Worm (Caenorhabditis elegans) whole organism, L4 larva: ENCODE measurements around the gene spp-20.
"Not testable (repeated sequence)": the region's sequence is repeated elsewhere in the genome, so short reads cannot be mapped to it uniquely, and the experiment has no call there.

ENCODE experiments used
- F37D6.2 ChIP-seq: sonication (generic microtip); optimal IDR thresholded peaks from 2 replicates; lab custom pipeline; 2016; ENCODE audit warnings: mild to moderate bottlenecking, missing genetic modification characterization, missing compliant biosample characterization
- T26A8.4 ChIP-seq: fragments of 200-800 bp; sonication (Bioruptor generic); IDR thresholded peaks from 2 replicates; pipeline ENCODE4 v1.3.6; 2022; ENCODE audit warnings: missing genetic modification characterization, missing compliant biosample characterization
- Y75B8A.6 ChIP-seq: fragments of 200-800 bp; sonication (Bioruptor generic); IDR thresholded peaks from 2 replicates; pipeline ENCODE4 v1.3.6; 2022; ENCODE audit warnings: missing genetic modification reagents, missing genetic modification characterization, missing compliant biosample characterization
- ama-1 ChIP-seq: fragments of 150-350 bp; optimal IDR thresholded peaks from 2 replicates; lab custom pipeline; 2014; ENCODE audit warnings: inconsistent platforms, mixed read lengths
- arid-1 ChIP-seq: fragments of 200-800 bp; sonication (Bioruptor generic); conservative IDR thresholded peaks from 2 replicates; pipeline ENCODE4 v1.3.6; 2022; ENCODE audit warnings: missing genetic modification reagents, missing genetic modification characterization, missing compliant biosample characterization
- attf-4 ChIP-seq: sonication (generic microtip); optimal IDR thresholded peaks from 3 replicates; lab custom pipeline; 2017; ENCODE audit warnings: missing biosample characterization, missing genetic modification characterization
- ceh-20 ChIP-seq: fragments of 200-800 bp; sonication (Bioruptor generic); IDR thresholded peaks from 2 replicates; pipeline ENCODE4 v1.3.6; 2022; ENCODE audit warnings: missing genetic modification reagents, missing genetic modification characterization, missing compliant biosample characterization
- ceh-44 ChIP-seq: fragments of 200-800 bp; sonication (Bioruptor generic); IDR thresholded peaks from 2 replicates; pipeline ENCODE4 v1.3.6; 2022; ENCODE audit warnings: missing genetic modification reagents, missing genetic modification characterization, missing compliant biosample characterization
- ces-1 ChIP-seq: fragments of 150-350 bp; sonication (generic microtip); optimal IDR thresholded peaks from 4 replicates; lab custom pipeline; 2014; ENCODE audit warnings: missing biosample characterization, missing genetic modification reagents, missing genetic modification characterization
- cey-2 ChIP-seq: sonication (generic microtip); optimal IDR thresholded peaks from 3 replicates; lab custom pipeline; 2017; ENCODE audit warnings: missing genetic modification characterization, mild to moderate bottlenecking, missing compliant biosample characterization, antibody characterized with exemption, borderline replicate concordance; ENCODE audit not compliant: insufficient read depth
- daf-12 ChIP-seq: fragments of 150-350 bp; optimal IDR thresholded peaks from 2 replicates; lab custom pipeline; 2014; ENCODE audit warnings: missing biosample characterization, missing genetic modification reagents, missing genetic modification characterization
- daf-16 ChIP-seq, 3 experiments: sonication (generic microtip); optimal IDR thresholded peaks; 2 replicates each; lab custom pipeline; 2016 to 2017; ENCODE audit warnings: missing genetic modification characterization in 3 of 3, missing genetic modification reagents in 3 of 3, mild to moderate bottlenecking in 2 of 3, missing compliant biosample characterization in 2 of 3, missing biosample characterization in 1 of 3, moderate library complexity in 1 of 3
- dmd-6 ChIP-seq: fragments of 200-800 bp; sonication (Bioruptor generic); IDR thresholded peaks from 2 replicates; pipeline ENCODE4 v1.3.6; 2022; ENCODE audit warnings: missing genetic modification reagents, missing genetic modification characterization, missing compliant biosample characterization
- dve-1 ChIP-seq: sonication (generic microtip); optimal IDR thresholded peaks from 2 replicates; lab custom pipeline; 2017; ENCODE audit warnings: antibody characterized with exemption, mild to moderate bottlenecking, missing genetic modification characterization, missing compliant biosample characterization; ENCODE audit not compliant: insufficient read depth
- egl-27 ChIP-seq: sonication (generic microtip); optimal IDR thresholded peaks from 3 replicates; lab custom pipeline; 2017; ENCODE audit warnings: missing biosample characterization, missing genetic modification reagents, missing genetic modification characterization
- fkh-10 ChIP-seq: fragments of 150-350 bp; optimal IDR thresholded peaks from 2 replicates; lab custom pipeline; 2014; ENCODE audit warnings: missing biosample characterization, missing genetic modification reagents, missing genetic modification characterization
- gei-8 ChIP-seq: fragments of 200-800 bp; sonication (Bioruptor generic); optimal IDR thresholded peaks from 2 replicates; lab custom pipeline; 2018; ENCODE audit warnings: mild to moderate bottlenecking, missing genetic modification characterization, missing compliant biosample characterization
- hlh-30 ChIP-seq: sonication (generic microtip); optimal IDR thresholded peaks from 2 replicates; lab custom pipeline; 2017; ENCODE audit warnings: antibody characterized with exemption, mild to moderate bottlenecking, missing genetic modification characterization, missing compliant biosample characterization; ENCODE audit not compliant: insufficient read depth
- lin-1 ChIP-seq: fragments of 200-800 bp; sonication (Bioruptor generic); IDR thresholded peaks from 2 replicates; pipeline ENCODE4 v1.3.6; 2022; ENCODE audit warnings: missing genetic modification reagents, missing genetic modification characterization, missing compliant biosample characterization
- lin-15B ChIP-seq: fragments of 150-350 bp; sonication (generic microtip); optimal IDR thresholded peaks from 3 replicates; lab custom pipeline; 2014; ENCODE audit warnings: missing biosample characterization, missing genetic modification characterization
- lir-3 ChIP-seq: sonication (generic microtip); optimal IDR thresholded peaks from 2 replicates; lab custom pipeline; 2016; ENCODE audit warnings: mild to moderate bottlenecking, missing genetic modification characterization, missing compliant biosample characterization
- lsy-2 ChIP-seq, 2 experiments: fragments of 150-350 bp in 1 of 2; sonication (generic microtip) in 1 of 2; optimal IDR thresholded peaks; 2 replicates each; lab custom pipeline; 2014 to 2017; ENCODE audit warnings: missing biosample characterization in 2 of 2, missing genetic modification characterization in 2 of 2
- madf-9 ChIP-seq: fragments of 200-800 bp; sonication (Bioruptor generic); conservative IDR thresholded peaks from 2 replicates; pipeline ENCODE4 v1.3.6; 2022; ENCODE audit warnings: missing genetic modification reagents, missing genetic modification characterization, missing compliant biosample characterization
- mdl-1 ChIP-seq, 2 experiments: fragments of 150-350 bp in 1 of 2; sonication (generic microtip) in 1 of 2; optimal IDR thresholded peaks; 2 replicates each; lab custom pipeline; 2014 to 2017; ENCODE audit warnings: missing biosample characterization in 2 of 2, missing genetic modification characterization in 2 of 2
- mep-1 ChIP-seq: fragments of 150-350 bp; sonication (generic microtip); optimal IDR thresholded peaks from 3 replicates; lab custom pipeline; 2014; ENCODE audit warnings: missing biosample characterization, missing genetic modification characterization
- mes-2 ChIP-seq: sonication (generic microtip); optimal IDR thresholded peaks from 2 replicates; lab custom pipeline; 2016; ENCODE audit warnings: missing genotype, mild to moderate bottlenecking, missing genetic modification characterization, missing compliant biosample characterization; ENCODE audit not compliant: poor library complexity, severe bottlenecking
- mxl-2 ChIP-seq: fragments of 200-800 bp; sonication (Bioruptor generic); conservative IDR thresholded peaks from 2 replicates; pipeline ENCODE4 v1.3.6; 2022; ENCODE audit warnings: missing genetic modification reagents, missing genetic modification characterization, missing compliant biosample characterization
- mxl-3 ChIP-seq: fragments of 200-800 bp; sonication (Bioruptor generic); optimal IDR thresholded peaks from 2 replicates; lab custom pipeline; 2018; ENCODE audit warnings: mild to moderate bottlenecking, missing genetic modification characterization, missing compliant biosample characterization
- nhr-10 ChIP-seq: fragments of 150-350 bp; optimal IDR thresholded peaks from 2 replicates; lab custom pipeline; 2014; ENCODE audit warnings: missing biosample characterization, missing genetic modification characterization
- nhr-11 ChIP-seq: fragments of 150-350 bp; optimal IDR thresholded peaks from 2 replicates; lab custom pipeline; 2014; ENCODE audit warnings: missing biosample characterization, missing genetic modification characterization
- nhr-28 ChIP-seq: fragments of 150-350 bp; optimal IDR thresholded peaks from 2 replicates; lab custom pipeline; 2014; ENCODE audit warnings: missing biosample characterization, missing genetic modification characterization
- pha-4 ChIP-seq, 2 experiments: fragments of 150-350 bp in 1 of 2; fragments of 200-800 bp in 1 of 2; sonication (Bioruptor generic) in 1 of 2; IDR thresholded peaks in 1 of 2; optimal IDR thresholded peaks in 1 of 2; 2 replicates each; pipeline versions ENCODE4 v1.3.6 to Lab custom; 2014 to 2022; ENCODE audit warnings: missing genetic modification characterization in 2 of 2, missing genetic modification reagents in 2 of 2, missing biosample characterization in 1 of 2, missing compliant biosample characterization in 1 of 2
- php-3 ChIP-seq: fragments of 200-800 bp; sonication (Bioruptor generic); IDR thresholded peaks from 2 replicates; pipeline ENCODE4 v1.3.6; 2022; ENCODE audit warnings: missing genetic modification reagents, missing genetic modification characterization, missing compliant biosample characterization
- pqm-1 ChIP-seq: sonication (generic microtip); optimal IDR thresholded peaks from 2 replicates; lab custom pipeline; 2017; ENCODE audit warnings: missing biosample characterization, missing genetic modification characterization
- rbr-2 ChIP-seq: sonication (generic microtip); optimal IDR thresholded peaks from 2 replicates; lab custom pipeline; 2016; ENCODE audit warnings: missing genotype, missing genetic modification characterization, missing compliant biosample characterization
- sdz-12 ChIP-seq: fragments of 200-800 bp; sonication (Bioruptor generic); optimal IDR thresholded peaks from 2 replicates; lab custom pipeline; 2018; ENCODE audit warnings: mild to moderate bottlenecking, missing genetic modification characterization, missing compliant biosample characterization
- snpc-4 ChIP-seq: fragments of 150-350 bp; optimal IDR thresholded peaks from 2 replicates; lab custom pipeline; 2014; ENCODE audit warnings: missing biosample characterization, missing genetic modification characterization
- vab-7 ChIP-seq: fragments of 200-800 bp; sonication (Bioruptor generic); IDR thresholded peaks from 2 replicates; pipeline ENCODE4 v1.3.6; 2022; ENCODE audit warnings: missing genetic modification reagents, missing genetic modification characterization, missing compliant biosample characterization
- zfp-3 ChIP-seq: fragments of 200-800 bp; sonication (Bioruptor generic); conservative IDR thresholded peaks from 2 replicates; pipeline ENCODE4 v1.3.6; 2022; ENCODE audit warnings: missing genetic modification reagents, missing genetic modification characterization, missing compliant biosample characterization
- zip-11 ChIP-seq: fragments of 200-800 bp; sonication (Bioruptor generic); IDR thresholded peaks from 2 replicates; pipeline ENCODE4 v1.3.6; 2022; ENCODE audit warnings: missing genetic modification characterization, missing compliant biosample characterization
- ztf-7 ChIP-seq: fragments of 150-350 bp; optimal IDR thresholded peaks from 2 replicates; lab custom pipeline; 2014; ENCODE audit warnings: missing biosample characterization, missing genetic modification characterization

Gene spp-20

ce11 chrV:6581762-6582161 is 23.8 kb upstream of the spp-20 start, which contains the start of gene ZK1055.4:
TSS of gene ZK1055.4 (plus strand) at chrV:6582062.
- not testable (repeated sequence) for TF ChIP-seq lin-1 (GFP tag; lab: Robert Waterston, UW); nhr-11 (tag; lab: Kevin White, UChicago); vab-7 (GFP tag; lab: Robert Waterston, UW)
- TF ChIP-seq, all 104 proteins: peak for 0; not testable (repeated sequence) for 104

DNA sequence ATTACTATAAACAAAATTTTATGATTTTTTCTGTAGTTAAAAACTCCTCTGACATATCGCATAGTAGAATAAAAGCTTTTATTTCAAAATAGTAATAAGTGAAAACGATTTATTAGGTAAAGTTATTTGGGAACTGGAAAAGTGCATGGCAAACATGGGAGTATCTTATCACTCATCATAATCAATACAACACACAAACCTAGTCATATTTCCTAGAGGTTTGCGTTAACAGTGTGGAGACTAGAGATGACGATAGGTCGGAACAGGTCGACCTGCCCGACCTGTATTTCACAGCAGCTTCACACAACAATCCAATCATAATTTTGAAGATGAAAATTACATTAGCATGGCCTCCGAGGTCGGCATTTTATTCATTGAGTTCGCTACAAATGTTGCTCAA is 22.0 kb upstream of the spp-20 start, which contains the start of gene EGAP9.3:
TSS of gene EGAP9.3 (minus strand) at position 131 of the 400 bp plus-strand sequence.
- TF ChIP-seq rbr-2 (tag; lab: Kevin White, UChicago): no peak
- no peak for TF ChIP-seq daf-16 (GFP tag; optimal IDR thresholded peaks at IDR 0.05; lab: Kevin White, UChicago)
- TF ChIP-seq daf-16 (tag; optimal IDR thresholded peaks at IDR 0.05; lab: Kevin White, UChicago): peak; percentile 19
- no peak for TF ChIP-seq cey-2 (tag; lab: Kevin White, UChicago)
- no peak for TF ChIP-seq nhr-10 (tag; lab: Kevin White, UChicago)
- peak; percentile 69 for TF ChIP-seq nhr-28 (tag; lab: Kevin White, UChicago)
- peak; percentile 43 for TF ChIP-seq pqm-1 (tag; lab: Kevin White, UChicago)
- no peak for TF ChIP-seq ces-1 (GFP tag; lab: Kevin White, UChicago)

ce11 chrV:6576567-6576966 is 18.6 kb upstream of the spp-20 start, which contains the start of gene EGAP9.4:
TSS of gene EGAP9.4 (plus strand) at chrV:6576867.
- TF ChIP-seq egl-27 (tag; lab: Kevin White, UChicago): no peak
- TF ChIP-seq daf-12: no peak
- TF ChIP-seq gei-8 (GFP tag; lab: Kevin White, UChicago): no peak
- no peak for TF ChIP-seq ztf-7
- no peak for TF ChIP-seq mdl-1 (tag; optimal IDR thresholded peaks at IDR 0.05; lab: Kevin White, UChicago)
- no peak for TF ChIP-seq dve-1
- no peak for TF ChIP-seq hlh-30 (tag; lab: Kevin White, UChicago)
- no peak for TF ChIP-seq Y75B8A.6
- TF ChIP-seq zfp-3 (GFP tag; lab: Robert Waterston, UW): no peak
- no peak for TF ChIP-seq lsy-2 (tag; optimal IDR thresholded peaks at IDR 0.05; lab: Kevin White, UChicago)
- TF ChIP-seq ama-1 (lab: Kevin White, UChicago): no peak
- TF ChIP-seq fkh-10 (GFP tag; lab: Kevin White, UChicago): no peak
- TF ChIP-seq attf-4: no peak
- no peak for TF ChIP-seq snpc-4 (tag; lab: Kevin White, UChicago)
- no peak for TF ChIP-seq sdz-12
- TF ChIP-seq madf-9 (GFP tag; lab: Robert Waterston, UW): no peak
- no peak for TF ChIP-seq mxl-2 (GFP tag; lab: Robert Waterston, UW)
- no peak for TF ChIP-seq mxl-3 (GFP tag; lab: Kevin White, UChicago)
- TF ChIP-seq php-3 (GFP tag; lab: Robert Waterston, UW): no peak
- TF ChIP-seq ceh-44 (GFP tag; lab: Robert Waterston, UW): no peak

DNA sequence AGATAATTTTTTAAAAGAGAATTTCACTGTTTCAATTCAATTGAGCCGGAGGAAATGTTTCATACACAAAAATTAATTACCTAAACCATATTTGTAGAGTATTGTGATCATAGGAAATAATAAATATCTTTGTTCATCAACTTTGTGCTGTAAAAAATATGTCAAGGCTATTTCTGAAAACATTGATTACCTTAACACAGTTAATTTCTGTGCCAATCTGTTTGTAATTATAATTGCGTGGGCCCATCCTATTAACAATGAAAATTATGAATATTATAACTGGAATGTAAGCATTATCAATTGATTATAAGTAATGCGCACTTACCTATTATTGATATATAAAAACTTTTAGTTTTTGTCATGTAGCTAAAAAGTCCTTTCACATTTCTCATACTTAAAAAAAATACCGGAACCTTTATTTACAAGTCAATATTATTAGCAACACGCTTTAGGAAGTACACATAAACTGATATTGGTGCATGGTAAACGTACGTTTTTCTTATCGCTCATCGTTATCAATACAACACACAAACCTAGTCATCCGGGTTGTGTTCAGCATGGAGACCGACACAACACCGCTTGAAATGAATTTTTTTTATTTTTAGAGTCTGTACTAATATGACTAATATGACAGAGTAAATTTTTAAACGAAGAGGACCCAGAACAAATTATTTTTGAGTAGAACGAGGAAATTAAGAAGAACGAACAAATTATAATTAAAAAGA is 17.6 kb upstream of the spp-20 start, which contains the start of gene fut-2:
TSS of gene fut-2 (minus strand) at position 485 of the 725 bp plus-strand sequence.
- TF ChIP-seq mes-2 (tag; lab: Kevin White, UChicago) (no peak), dve-1 (peak; percentile 67), T26A8.4 (GFP tag; lab: Robert Waterston, UW) (no peak), pha-4 (GFP tag; IDR thresholded peaks at IDR 0.05; lab: Robert Waterston, UW) (no peak), pha-4 (tag; optimal IDR thresholded peaks at IDR 0.05; lab: Kevin White, UChicago) (no peak), ceh-20 (GFP tag; lab: Robert Waterston, UW) (no peak), mep-1 (tag; lab: Kevin White, UChicago) (no peak), fkh-10 (GFP tag; lab: Kevin White, UChicago) (no peak), F37D6.2 (tag; lab: Kevin White, UChicago) (no peak), arid-1 (GFP tag; lab: Robert Waterston, UW) (no peak), lir-3 (tag; lab: Kevin White, UChicago) (no peak), nhr-10 (tag; lab: Kevin White, UChicago) (no peak), dmd-6 (GFP tag; lab: Robert Waterston, UW) (peak; percentile 33; the same call in 1 of the 2 replicates), nhr-11 (tag; lab: Kevin White, UChicago) (no peak), lin-15B (no peak), mdl-1 (tag; optimal IDR thresholded peaks at IDR 0.05; lab: Kevin White, UChicago) (peak in 1 of 2 experiments; percentile 5), daf-16 (GFP tag; optimal IDR thresholded peaks at IDR 0.05; lab: Kevin White, UChicago) (no peak), daf-16 (tag; optimal IDR thresholded peaks at IDR 0.05; lab: Kevin White, UChicago) (peak; percentile 96), mxl-2 (GFP tag; lab: Robert Waterston, UW) (no peak), Y75B8A.6 (no peak), zip-11 (GFP tag; lab: Robert Waterston, UW) (no peak), nhr-28 (tag; lab: Kevin White, UChicago) (peak; percentile 90), pqm-1 (tag; lab: Kevin White, UChicago) (peak; percentile 98)
